Fruit fly (Drosophila melanogaster): ENCODE data around the gene CG1737.
A peak's percentile ranks its signal among the peaks of the same experiment; 100 is the strongest.

The CG1737 gene

dm6 chrX:11359081-11359481 is 8.7 kb downstream of the CG1737 start, which contains the start of gene Pa1 (continued):
- TF ChIP-seq Med (GFP tag) (peak; percentile 90), Elba2 (GFP tag; optimal IDR thresholded peaks at IDR 0.05) (peak; percentile 22), CG10147 (GFP tag; optimal IDR thresholded peaks at IDR 0.05) (no peak), ham (GFP tag; IDR thresholded peaks at IDR 0.05) (no peak), Opbp (GFP tag; IDR thresholded peaks at IDR 0.05; ENCODE audit: partially characterized antibody) (peak; percentile 68; the same call in 2 of the 3 replicates), CG2712 (tag; optimal IDR thresholded peaks at IDR 0.05) (no peak), gcm2 (GFP tag; optimal IDR thresholded peaks at IDR 0.05) (no peak), Sry-δ (GFP tag; optimal IDR thresholded peaks at IDR 0.05) (peak; percentile 61), chif (GFP tag; optimal IDR thresholded peaks at IDR 0.05) (no peak), her (GFP tag; optimal IDR thresholded peaks at IDR 0.05) (no peak), CG6254 (GFP tag; optimal IDR thresholded peaks at IDR 0.05) (no peak), MBD-R2 (GFP tag; IDR thresholded peaks at IDR 0.05) (peak; percentile 46), CG13624 (GFP tag; optimal IDR thresholded peaks at IDR 0.05) (no peak), grn (GFP tag; optimal IDR thresholded peaks at IDR 0.05) (no peak), h (optimal IDR thresholded peaks at IDR 0.05) (no peak), ci (GFP tag; IDR thresholded peaks at IDR 0.05) (peak; percentile 68; the same call in 2 of the 3 replicates), bab2 (GFP tag; optimal IDR thresholded peaks at IDR 0.05) (no peak), Ets97D (GFP tag; optimal IDR thresholded peaks at IDR 0.05) (peak; percentile 56), sc (optimal IDR thresholded peaks at IDR 0.05) (no peak), sc (GFP tag; optimal IDR thresholded peaks at IDR 0.05) (no peak), CG17612 (GFP tag; IDR thresholded peaks at IDR 0.05) (no peak), CG3838 (GFP tag; optimal IDR thresholded peaks at IDR 0.05) (no peak), Oaz (GFP tag; IDR thresholded peaks at IDR 0.05) (no peak), Antp (GFP tag; optimal IDR thresholded peaks at IDR 0.05) (no peak), Lpt (GFP tag; optimal IDR thresholded peaks at IDR 0.05) (no peak), jing (GFP tag; optimal IDR thresholded peaks at IDR 0.05) (no peak), CG2120 (GFP tag; optimal IDR thresholded peaks at IDR 0.05) (peak; percentile 2), Gsc (GFP tag; IDR thresholded peaks at IDR 0.05) (no peak), CG15514 (GFP tag; optimal IDR thresholded peaks at IDR 0.05) (peak; percentile 92), Fer2 (tag; optimal IDR thresholded peaks at IDR 0.05) (no peak), usp (GFP tag; optimal IDR thresholded peaks at IDR 0.05) (no peak), repo (GFP tag; optimal IDR thresholded peaks at IDR 0.05) (no peak), dmrt11E (tag; optimal IDR thresholded peaks at IDR 0.05) (no peak), D19B (GFP tag; optimal IDR thresholded peaks at IDR 0.05) (no peak), CG1792 (GFP tag; optimal IDR thresholded peaks at IDR 0.05) (no peak), CG17385 (GFP tag; optimal IDR thresholded peaks at IDR 0.05) (no peak), E2f2 (GFP tag; IDR thresholded peaks at IDR 0.05) (peak; percentile 96), CG6791 (GFP tag; IDR thresholded peaks at IDR 0.05; ENCODE audit: partially characterized antibody) (peak; percentile 74; the same call in 2 of the 3 replicates), Myb (GFP tag; optimal IDR thresholded peaks at IDR 0.05) (peak; percentile 8), CG31441 (GFP tag; IDR thresholded peaks at IDR 0.05) (no peak), CG15269 (tag; optimal IDR thresholded peaks at IDR 0.05) (no peak), GATAe (GFP tag; conservative IDR thresholded peaks at IDR 0.05) (no peak), br (optimal IDR thresholded peaks at IDR 0.05) (no peak), gsb-n (tag; optimal IDR thresholded peaks at IDR 0.05) (no peak), gt (GFP tag; IDR thresholded peaks at IDR 0.05) (no peak), pfk (GFP tag; optimal IDR thresholded peaks at IDR 0.05) (no peak), CG9876 (GFP tag; optimal IDR thresholded peaks at IDR 0.05) (no peak), CG11560 (tag; IDR thresholded peaks at IDR 0.05) (no peak), H15 (GFP tag; IDR thresholded peaks at IDR 0.05) (no peak), CG12659 (GFP tag; optimal IDR thresholded peaks at IDR 0.05) (peak; percentile 18), unpg (GFP tag; optimal IDR thresholded peaks at IDR 0.05) (no peak), sens (GFP tag) (peak; percentile 52), Ptx1 (GFP tag; IDR thresholded peaks at IDR 0.05) (no peak), CG7271 (tag; optimal IDR thresholded peaks at IDR 0.05) (no peak)
